Worm (Caenorhabditis elegans): ENCODE measurements around the gene ZK867.2.

DNA sequence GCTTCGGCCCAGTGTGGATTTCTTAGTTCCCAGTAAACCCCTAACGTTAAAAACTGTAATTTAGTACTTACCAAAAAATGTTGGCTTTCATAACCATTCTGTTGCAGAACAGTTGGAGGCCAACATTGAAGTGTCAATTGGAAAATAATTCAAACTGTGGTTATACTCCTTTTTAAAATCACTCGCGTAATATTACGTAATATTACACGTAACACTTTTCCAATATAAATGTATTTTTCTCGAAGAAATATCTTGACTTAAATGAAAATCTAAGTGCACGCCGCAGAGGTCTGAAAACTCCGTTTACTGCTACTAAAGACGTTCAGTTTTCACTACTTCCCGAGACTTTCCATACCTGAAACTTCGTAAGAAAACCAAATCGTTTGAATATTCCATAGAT, 2.3 kb upstream of the ZK867.2 start:
- no peak for TF ChIP-seq ama-1 (optimal IDR thresholded peaks at IDR 0.05)
- TF ChIP-seq zfp-3 (GFP tag; conservative IDR thresholded peaks at IDR 0.05), result no peak
- no peak for TF ChIP-seq dpl-1 (GFP tag; optimal IDR thresholded peaks at IDR 0.05)
- no peak for TF ChIP-seq pqm-1 (tag; optimal IDR thresholded peaks at IDR 0.05)
